Worm (Caenorhabditis elegans): ENCODE results near the gene gipc-1.

The gipc-1 gene

DNA sequence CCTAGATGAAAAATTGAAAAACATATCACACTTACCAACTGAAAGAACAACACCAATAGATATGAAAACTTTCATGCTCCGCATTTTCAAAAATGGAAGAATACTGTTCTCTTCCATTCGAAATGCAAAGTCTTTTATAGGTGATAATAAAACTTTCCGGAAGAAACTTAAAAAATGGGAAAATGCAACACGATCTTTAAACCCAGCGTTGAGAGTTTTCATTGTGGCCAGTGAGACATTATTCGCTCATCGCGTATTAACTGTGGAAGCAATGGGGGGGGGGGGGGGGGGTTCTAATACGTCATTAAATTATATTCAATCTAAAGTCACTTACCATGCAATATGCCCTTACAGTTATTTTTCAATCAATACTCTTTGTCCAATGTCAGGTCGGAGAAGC lies 26.3 kb upstream of the gipc-1 start, which contains the start of the genes clec-157 and fkh-5:
Gene clec-157 (minus strand): TSS at position 101 of the 400 bp plus-strand sequence.
Gene fkh-5 (plus strand): TSS at position 336 of the 400 bp plus-strand sequence.
- TF ChIP-seq F39B2.1 (GFP tag; IDR thresholded peaks at IDR 0.05) (no peak), lin-40 (tag; optimal IDR thresholded peaks at IDR 0.05) (no peak), T26A5.8 (tag; optimal IDR thresholded peaks at IDR 0.05) (no peak), ztf-18 (tag; optimal IDR thresholded peaks at IDR 0.05) (no peak), lin-54 (GFP tag; optimal IDR thresholded peaks at IDR 0.05) (no peak), Y56A3A.18 (GFP tag; IDR thresholded peaks at IDR 0.05) (no peak), mel-28 (tag; optimal IDR thresholded peaks at IDR 0.05; ENCODE audit: borderline replicate concordance) (no peak), nfya-1 (tag; optimal IDR thresholded peaks at IDR 0.05; ENCODE audit: borderline replicate concordance, insufficient read depth) (no peak), dpff-1 (tag; optimal IDR thresholded peaks at IDR 0.05) (no peak), hlh-26 (GFP tag; conservative IDR thresholded peaks at IDR 0.05) (no peak), nfyb-1 (GFP tag; IDR thresholded peaks at IDR 0.05) (no peak), athp-1 (tag; optimal IDR thresholded peaks at IDR 0.05) (no peak), ama-1 (optimal IDR thresholded peaks at IDR 0.05) (no peak), ama-1 (GFP tag; optimal IDR thresholded peaks at IDR 0.05) (no peak), ztf-26 (tag; optimal IDR thresholded peaks at IDR 0.05) (no peak), zim-3 (tag; optimal IDR thresholded peaks at IDR 0.05) (no peak), attf-5 (GFP tag; optimal IDR thresholded peaks at IDR 0.05) (no peak)

DNA sequence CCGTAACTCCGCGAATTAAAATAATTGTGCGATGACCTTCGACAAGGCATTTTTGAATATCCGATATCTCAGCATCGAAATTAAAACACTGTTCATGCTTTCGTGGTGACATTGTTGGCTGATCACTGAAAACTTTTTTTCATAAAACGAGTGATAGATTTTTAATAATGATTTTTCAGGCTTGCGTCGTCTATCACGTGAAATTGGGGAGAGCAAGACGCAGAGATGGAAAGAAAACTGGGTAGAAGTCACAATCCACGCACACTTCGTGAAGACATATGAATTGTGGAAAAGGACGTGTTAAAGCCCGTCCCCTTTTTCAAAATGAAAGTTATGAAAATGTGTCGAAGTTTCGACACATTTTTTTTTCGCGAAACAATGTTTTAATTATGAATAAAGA lies 20.8 kb upstream of the gipc-1 start, which contains the start of gene nonu-1:
Gene nonu-1 (minus strand): TSS at position 169 of the 400 bp plus-strand sequence.
- TF ChIP-seq rcor-1 (GFP tag; IDR thresholded peaks at IDR 0.05) = no peak
- TF ChIP-seq hmg-1.2 (GFP tag; IDR thresholded peaks at IDR 0.05) = peak; percentile 32; the same call in 1 of the 2 replicates
- peak in 1 of 2 experiments; percentile 25 for TF ChIP-seq let-607 (tag; optimal IDR thresholded peaks at IDR 0.05)
- TF ChIP-seq attf-5 (GFP tag; optimal IDR thresholded peaks at IDR 0.05) = peak; percentile 37

DNA sequence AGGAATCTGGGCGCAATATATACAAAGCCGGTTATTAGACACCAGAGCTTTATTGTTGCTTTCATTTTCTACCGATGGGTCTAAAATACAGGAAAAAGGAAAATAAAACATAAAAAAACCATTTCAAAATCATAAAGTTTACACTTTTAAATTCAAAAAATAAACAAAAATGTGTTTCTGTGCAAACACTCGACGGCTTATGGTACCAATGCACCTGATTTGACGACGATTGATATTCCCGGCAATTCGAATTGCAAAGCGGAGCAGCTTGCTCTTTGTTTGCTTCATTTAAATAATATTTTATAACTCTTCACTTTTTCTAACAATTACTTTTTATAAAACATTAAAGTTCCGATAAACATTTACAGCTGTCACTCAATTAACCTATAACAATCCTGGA lies 20.4 kb upstream of the gipc-1 start, which contains the start of gene F26A1.1:
Gene F26A1.1 (plus strand): TSS at position 369 of the 400 bp plus-strand sequence.
- TF ChIP-seq lsl-1 (GFP tag; optimal IDR thresholded peaks at IDR 0.05) (peak; percentile 43), ztf-25 (GFP tag; IDR thresholded peaks at IDR 0.05) (no peak), F23B12.7 (tag; optimal IDR thresholded peaks at IDR 0.05; ENCODE audit: insufficient read depth) (no peak), K12H6.12 (tag; optimal IDR thresholded peaks at IDR 0.05) (no peak), ama-1 (optimal IDR thresholded peaks at IDR 0.05) (no peak), ama-1 (GFP tag; optimal IDR thresholded peaks at IDR 0.05) (no peak), sdz-38 (tag; optimal IDR thresholded peaks at IDR 0.05) (no peak), lin-35 (GFP tag; optimal IDR thresholded peaks at IDR 0.05) (peak in 1 of 3 experiments; percentile 29), F49E8.2 (tag; optimal IDR thresholded peaks at IDR 0.05; ENCODE audit: insufficient read depth) (no peak), K11D2.4 (GFP tag; IDR thresholded peaks at IDR 0.05) (no peak), madf-8 (GFP tag; conservative IDR thresholded peaks at IDR 0.05) (no peak), fkh-3 (tag; optimal IDR thresholded peaks at IDR 0.05) (no peak), C06A6.2 (GFP tag; conservative IDR thresholded peaks at IDR 0.05) (no peak), lin-26 (GFP tag; IDR thresholded peaks at IDR 0.05) (no peak), somi-1 (GFP tag; optimal IDR thresholded peaks at IDR 0.05) (no peak), madf-3 (GFP tag; IDR thresholded peaks at IDR 0.05) (no peak), efl-1 (GFP tag; optimal IDR thresholded peaks at IDR 0.05) (peak; percentile 4), F37B4.10 (GFP tag; IDR thresholded peaks at IDR 0.05) (no peak), lin-54 (GFP tag; optimal IDR thresholded peaks at IDR 0.05) (peak; percentile 21), die-1 (tag; optimal IDR thresholded peaks at IDR 0.05) (no peak), dpl-1 (GFP tag; optimal IDR thresholded peaks at IDR 0.05) (peak; percentile 14), ceh-58 (GFP tag; IDR thresholded peaks at IDR 0.05) (no peak), attf-6 (GFP tag; IDR thresholded peaks at IDR 0.05) (no peak), Y53F4B.3 (GFP tag; IDR thresholded peaks at IDR 0.05) (no peak), ceh-100 (GFP tag; IDR thresholded peaks at IDR 0.05) (no peak), F52B5.7 (tag; optimal IDR thresholded peaks at IDR 0.05) (no peak), zfh-2 (GFP tag; conservative IDR thresholded peaks at IDR 0.05) (no peak)

Measured in whole organism, young adult.